Fruit fly (Drosophila melanogaster): ENCODE measurements around the gene Trp1.
A peak's percentile ranks its signal among the peaks of the same experiment; 100 is the strongest.

Trp1 gene

dm6 chr2L:10057236-10057635 lies 48.1 kb downstream of the Trp1 start (continued):
- TF ChIP-seq nerfin-2 (GFP tag; IDR thresholded peaks at IDR 0.05; ENCODE audit: partially characterized antibody) (no peak), exex (tag; optimal IDR thresholded peaks at IDR 0.05) (no peak), Hr39 (optimal IDR thresholded peaks at IDR 0.05) (no peak), CG13123 (GFP tag; optimal IDR thresholded peaks at IDR 0.05) (peak; percentile 32), ssp (GFP tag; IDR thresholded peaks at IDR 0.05) (peak; percentile 76), crp (GFP tag; optimal IDR thresholded peaks at IDR 0.05) (peak in 1 of 2 experiments; percentile 43), Drgx (GFP tag; IDR thresholded peaks at IDR 0.05) (peak; percentile 97), sens (GFP tag) (peak; percentile 96), CG13424 (tag; optimal IDR thresholded peaks at IDR 0.05) (peak; percentile 53), cad (GFP tag; optimal IDR thresholded peaks at IDR 0.05) (no peak), C15 (GFP tag; IDR thresholded peaks at IDR 0.05) (peak; percentile 38; the same call in 1 of the 3 replicates), CG18764 (GFP tag; optimal IDR thresholded peaks at IDR 0.05) (peak; percentile 36), lab (GFP tag; optimal IDR thresholded peaks at IDR 0.05) (peak; percentile 60), sc (optimal IDR thresholded peaks at IDR 0.05) (no peak), sc (GFP tag; optimal IDR thresholded peaks at IDR 0.05) (peak; percentile 55), Gsc (GFP tag; IDR thresholded peaks at IDR 0.05) (peak; percentile 61), en (GFP tag; optimal IDR thresholded peaks at IDR 0.05) (peak; percentile 68), CG18599 (GFP tag; optimal IDR thresholded peaks at IDR 0.05) (peak; percentile 28), Max (GFP tag; optimal IDR thresholded peaks at IDR 0.05) (peak; percentile 51), Side (GFP tag; optimal IDR thresholded peaks at IDR 0.05) (peak; percentile 78), CG31441 (GFP tag; IDR thresholded peaks at IDR 0.05) (peak; percentile 62; the same call in 1 of the 2 replicates), CG9797 (GFP tag; optimal IDR thresholded peaks at IDR 0.05) (no peak), CG12769 (tag; optimal IDR thresholded peaks at IDR 0.05) (peak; percentile 49), CG33557 (GFP tag; optimal IDR thresholded peaks at IDR 0.05) (peak; percentile 9), CG5953 (GFP tag; IDR thresholded peaks at IDR 0.05) (peak; percentile 71), CG12219 (GFP tag; optimal IDR thresholded peaks at IDR 0.05) (peak; percentile 65), Poxn (GFP tag; IDR thresholded peaks at IDR 0.05) (no peak), pfk (GFP tag; optimal IDR thresholded peaks at IDR 0.05) (no peak), CG4820 (GFP tag; optimal IDR thresholded peaks at IDR 0.05) (peak; percentile 66), pita (GFP tag; optimal IDR thresholded peaks at IDR 0.05) (no peak), Usf (GFP tag; optimal IDR thresholded peaks at IDR 0.05) (peak; percentile 56), bsh (GFP tag; optimal IDR thresholded peaks at IDR 0.05) (peak; percentile 74 to 95), Asciz (GFP tag; optimal IDR thresholded peaks at IDR 0.05) (peak; percentile 23), tna (GFP tag; IDR thresholded peaks at IDR 0.05; ENCODE audit: partially characterized antibody) (no peak), Atf3 (GFP tag; optimal IDR thresholded peaks at IDR 0.05) (peak; percentile 72), NFAT (GFP tag; IDR thresholded peaks at IDR 0.05) (peak; percentile 75), CG12155 (GFP tag; optimal IDR thresholded peaks at IDR 0.05) (peak; percentile 48), CG17912 (GFP tag; optimal IDR thresholded peaks at IDR 0.05) (no peak), Doc3 (GFP tag; IDR thresholded peaks at IDR 0.05; ENCODE audit: partially characterized antibody) (no peak), Meics (GFP tag; optimal IDR thresholded peaks at IDR 0.05) (peak; percentile 38), CG12104 (GFP tag; optimal IDR thresholded peaks at IDR 0.05) (peak; percentile 22), tin (GFP tag; optimal IDR thresholded peaks at IDR 0.05) (peak; percentile 71), Oaz (GFP tag; IDR thresholded peaks at IDR 0.05) (no peak; the same call in 1 of the 2 replicates), mld (GFP tag; IDR thresholded peaks at IDR 0.05; ENCODE audit: partially characterized antibody) (no peak), Bgb (GFP tag; IDR thresholded peaks at IDR 0.05; ENCODE audit: partially characterized antibody) (no peak), nmo (GFP tag; optimal IDR thresholded peaks at IDR 0.05) (peak; percentile 86), repo (GFP tag; optimal IDR thresholded peaks at IDR 0.05) (no peak), YL-1 (GFP tag; optimal IDR thresholded peaks at IDR 0.05) (peak; percentile 28), Ets97D (GFP tag; optimal IDR thresholded peaks at IDR 0.05) (no peak), CG3995 (GFP tag; optimal IDR thresholded peaks at IDR 0.05) (no peak), CG2712 (tag; optimal IDR thresholded peaks at IDR 0.05) (peak; percentile 85)
